Worm (Caenorhabditis elegans) whole organism, L4/young adult: ENCODE data around the gene Y59A8A.8.
"Not testable (repeated sequence)": the region's sequence is repeated elsewhere in the genome, so short reads cannot be mapped to it uniquely, and the experiment has no call there.

ENCODE experiments used
- W03F9.2 ChIP-seq: fragments of 150-350 bp; optimal IDR thresholded peaks from 2 replicates; lab custom pipeline; 2014; ENCODE audit warnings: missing biosample characterization, missing genetic modification characterization
- dao-5 ChIP-seq: sonication (generic microtip); optimal IDR thresholded peaks from 2 replicates; lab custom pipeline; 2016; ENCODE audit warnings: missing genotype, missing genetic modification characterization, moderate library complexity, missing compliant biosample characterization
- him-1 ChIP-seq: sonication (generic microtip); optimal IDR thresholded peaks from 2 replicates; lab custom pipeline; 2016; ENCODE audit warnings: missing genotype, missing genetic modification reagents, missing genetic modification characterization, missing compliant biosample characterization

Gene Y59A8A.8

DNA sequence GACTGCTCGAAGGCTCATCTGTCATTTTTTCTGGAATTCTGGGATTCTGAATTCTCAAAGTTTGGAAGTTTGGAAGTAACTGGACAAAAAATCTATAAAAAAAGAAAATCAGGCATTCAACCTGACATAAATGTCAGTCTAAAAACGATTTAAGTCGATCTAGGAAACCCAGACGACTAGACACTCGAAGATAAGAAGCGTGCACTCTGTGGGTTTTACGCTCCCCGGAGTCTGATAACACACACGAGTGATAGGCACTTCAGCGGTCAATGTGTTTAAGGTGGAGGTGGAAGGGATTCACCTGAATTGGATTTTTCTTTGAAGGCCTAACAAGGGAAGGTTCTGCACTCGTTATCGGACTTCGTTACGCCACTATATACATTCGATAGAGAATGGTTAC lies 23.5 kb downstream of the Y59A8A.8 start, which contains the start of gene C06H5.6:
Gene C06H5.6, minus strand, starts transcription at position 46 of the 400 bp plus-strand sequence.
- TF ChIP-seq him-1 (tag; lab: Kevin White, UChicago) (no peak), W03F9.2 (tag; lab: Kevin White, UChicago) (no peak), dao-5 (tag; lab: Kevin White, UChicago) (no peak)

DNA sequence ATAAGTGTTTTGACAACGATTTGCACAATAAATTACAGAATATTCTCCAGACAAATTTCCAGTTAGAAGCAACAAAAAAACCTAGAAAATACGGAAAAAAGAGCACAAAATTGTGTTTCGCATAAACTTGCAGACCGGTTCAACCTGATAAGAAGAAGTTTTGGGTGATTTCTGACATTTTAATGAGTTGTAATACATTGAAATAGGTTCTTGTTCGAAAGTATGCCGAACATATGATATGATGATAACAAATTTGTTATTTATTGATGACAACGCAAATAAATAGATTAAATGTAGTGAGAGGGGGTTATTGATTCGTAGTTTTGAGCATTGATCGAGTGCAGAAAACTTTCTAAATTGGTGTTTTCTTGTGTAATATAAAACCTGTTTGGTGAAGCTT lies 25.9 kb downstream of the Y59A8A.8 start:
- TF ChIP-seq dao-5 (tag; lab: Kevin White, UChicago): no peak
- TF ChIP-seq him-1 (tag; lab: Kevin White, UChicago): no peak
- TF ChIP-seq W03F9.2 (tag; lab: Kevin White, UChicago): no peak

ce11 chrV:17893959-17894358 lies 28.6 kb downstream of the Y59A8A.8 start, which contains the start of gene C06H5.11:
TSS of gene C06H5.11 (minus strand) at chrV:17894059.
- not testable (repeated sequence) for TF ChIP-seq him-1, W03F9.2, dao-5 (tag; lab: Kevin White, UChicago)

- not testable (repeated sequence) for TF ChIP-seq W03F9.2, him-1, dao-5 (tag; lab: Kevin White, UChicago)
Observed at ce11 chrV:17894485-17894884, 29.1 kb downstream of the Y59A8A.8 start, which contains the start of gene C06H5.12. TSS of gene C06H5.12 (plus strand) at chrV:17894785.

DNA sequence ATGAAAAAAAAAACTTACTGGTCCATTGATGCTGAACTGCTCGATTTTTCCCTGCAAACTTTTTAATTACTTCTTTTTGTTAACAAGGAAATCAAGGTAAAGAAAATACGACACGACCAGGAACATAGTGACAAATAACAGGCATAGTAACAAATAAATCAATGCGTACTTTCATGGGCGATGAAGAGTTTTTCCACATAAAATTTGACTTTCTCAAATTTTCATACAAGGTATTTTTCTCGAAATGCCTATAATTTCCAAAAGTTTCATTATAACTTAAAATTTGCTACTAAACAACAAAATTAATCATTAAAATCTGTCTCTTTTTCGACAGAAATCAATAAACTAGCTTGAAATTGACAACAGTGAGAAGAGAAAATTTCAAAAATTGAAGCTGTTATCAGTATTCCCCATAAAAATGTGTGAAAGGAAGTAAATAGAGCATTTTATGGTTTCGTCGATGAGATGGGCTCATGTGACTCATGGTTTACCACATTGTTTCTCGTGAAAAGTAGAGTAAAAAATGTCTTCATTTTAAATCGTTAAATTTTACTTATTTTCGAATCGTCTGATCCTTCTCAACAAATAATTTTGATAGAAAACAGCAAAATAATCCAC lies 31.4 kb downstream of the Y59A8A.8 start, which contains the start of gene fbxa-156:
Gene fbxa-156, minus strand, starts transcription at position 51 of the 618 bp plus-strand sequence.
- TF ChIP-seq W03F9.2 (tag; lab: Kevin White, UChicago) (no peak), dao-5 (tag; lab: Kevin White, UChicago) (no peak), him-1 (tag; lab: Kevin White, UChicago) (no peak)

DNA sequence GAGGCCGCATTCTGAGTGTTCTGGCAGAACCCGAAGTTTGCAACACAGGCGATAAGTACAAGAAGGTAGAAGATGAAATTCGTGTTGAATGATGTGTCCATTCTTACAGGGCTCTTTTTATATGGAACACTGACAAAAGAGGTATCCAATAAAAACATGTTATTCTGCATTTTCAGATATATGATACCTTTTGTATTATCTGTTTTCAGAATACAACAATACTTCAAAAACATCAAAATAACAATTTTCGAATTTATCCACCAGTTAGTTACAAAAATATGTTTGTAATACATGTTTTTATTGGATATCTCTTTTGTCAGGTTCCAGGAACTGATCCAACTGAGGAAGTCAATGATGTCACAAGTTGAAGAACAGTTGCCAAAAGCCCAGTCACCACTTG lies 32.2 kb downstream of the Y59A8A.8 start, which contains the start of gene C06H5.13:
Gene C06H5.13, minus strand, starts transcription at position 101 of the 400 bp plus-strand sequence.
- TF ChIP-seq dao-5, him-1, W03F9.2 (tag; lab: Kevin White, UChicago): not testable (repeated sequence)

DNA sequence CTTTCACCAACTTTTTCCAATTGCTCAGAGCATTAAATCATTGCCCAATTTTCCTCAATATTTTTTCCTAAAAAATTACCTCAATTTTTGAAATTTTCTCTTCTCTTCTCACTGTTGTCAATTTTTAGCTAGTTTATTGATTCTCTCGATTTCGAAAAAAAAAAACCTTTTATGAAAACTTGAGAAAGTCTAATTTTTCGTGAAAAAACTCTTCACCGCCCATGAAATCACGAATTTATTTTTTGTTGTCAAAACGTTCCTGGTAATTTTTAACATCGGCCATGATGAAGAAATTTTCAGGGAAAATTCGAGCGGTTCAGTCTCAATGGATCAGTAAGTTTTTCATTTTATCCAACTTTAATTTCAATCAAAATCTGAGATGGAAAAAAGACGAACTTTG lies 34.1 kb downstream of the Y59A8A.8 start, which contains the start of gene fbxa-157:
Gene fbxa-157, plus strand, starts transcription at position 301 of the 400 bp plus-strand sequence.
- TF ChIP-seq dao-5 (tag; lab: Kevin White, UChicago): no peak
- no peak for TF ChIP-seq W03F9.2 (tag; lab: Kevin White, UChicago)
- TF ChIP-seq him-1 (tag; lab: Kevin White, UChicago): no peak

DNA sequence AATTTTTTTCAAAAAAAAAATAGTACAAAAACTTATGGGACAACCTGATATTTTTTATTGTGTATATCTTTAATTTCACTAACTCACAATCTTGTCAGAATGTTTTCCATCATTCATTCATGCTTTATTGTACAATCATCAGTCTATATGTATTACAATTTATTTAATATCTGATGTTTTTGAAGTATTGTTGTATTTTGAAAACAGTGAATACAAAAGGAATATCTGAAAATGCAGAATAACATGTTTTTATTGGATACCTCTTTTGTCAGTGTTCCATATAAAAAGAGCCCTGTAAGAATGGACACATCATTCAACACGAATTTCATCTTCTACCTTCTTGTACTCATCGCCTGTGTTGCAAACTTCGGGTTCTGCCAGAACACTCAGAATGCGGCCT lies 38.4 kb downstream of the Y59A8A.8 start, which contains the start of gene C06H5.14:
Gene C06H5.14, plus strand, starts transcription at position 301 of the 400 bp plus-strand sequence.
- TF ChIP-seq him-1, dao-5, W03F9.2 (tag; lab: Kevin White, UChicago): not testable (repeated sequence)

DNA sequence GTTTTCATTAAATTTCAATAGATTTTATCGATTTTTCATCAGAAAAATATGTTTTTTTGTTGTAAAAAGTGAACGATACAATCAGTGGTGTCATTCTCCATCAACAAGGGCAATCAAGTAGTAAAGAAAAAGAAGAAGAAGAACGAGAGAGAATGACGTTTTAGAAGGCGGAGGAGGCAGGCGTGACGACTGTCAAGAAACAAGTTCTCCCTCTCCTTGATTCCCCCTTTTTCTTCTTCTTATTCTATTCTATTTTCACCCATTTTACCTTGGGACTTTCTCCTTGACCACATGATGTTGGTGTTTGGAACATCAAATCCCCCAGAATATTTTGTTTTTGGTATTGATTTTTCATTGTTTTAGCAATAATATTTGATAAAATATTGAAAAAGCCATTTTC lies 40.4 kb downstream of the Y59A8A.8 start:
- no peak for TF ChIP-seq him-1 (tag; lab: Kevin White, UChicago)
- no peak for TF ChIP-seq dao-5 (tag; lab: Kevin White, UChicago)
- TF ChIP-seq W03F9.2 (tag; lab: Kevin White, UChicago): no peak

DNA sequence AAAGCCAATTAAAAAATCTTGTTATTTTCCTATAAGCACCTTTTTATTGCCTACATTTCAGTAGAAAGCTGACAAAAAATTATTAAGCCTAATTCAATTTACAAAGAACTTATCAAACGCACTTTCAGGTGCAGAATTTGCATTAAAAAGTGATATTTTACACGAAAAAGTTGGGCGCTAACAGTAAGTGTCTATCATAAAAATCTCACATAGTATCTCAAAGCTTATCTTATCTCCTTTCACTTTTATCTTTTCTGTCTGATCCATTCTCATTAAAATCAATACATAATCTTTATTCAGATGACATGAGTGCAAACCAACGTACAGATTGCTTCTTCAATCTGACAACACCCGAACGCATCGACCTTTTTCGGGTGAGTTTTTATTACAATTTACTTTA lies 44.6 kb downstream of the Y59A8A.8 start, which contains the start of gene dcar-1:
Gene dcar-1, plus strand, starts transcription at position 301 of the 400 bp plus-strand sequence.
- TF ChIP-seq him-1 (tag; lab: Kevin White, UChicago) (no peak), W03F9.2 (tag; lab: Kevin White, UChicago) (no peak), dao-5 (tag; lab: Kevin White, UChicago) (no peak)
